Fruit fly (Drosophila melanogaster) S2 (cell line): ENCODE data around the gene CG16854.

Experiments
- CG8478 ChIP-seq: fragments of >200 bp; optimal IDR thresholded peaks from 2 replicates; lab custom pipeline; 2018
- CTCF ChIP-seq, 2 experiments: fragments of >200 bp; optimal IDR thresholded peaks; 2 replicates each; lab custom pipeline; 2018

DNA sequence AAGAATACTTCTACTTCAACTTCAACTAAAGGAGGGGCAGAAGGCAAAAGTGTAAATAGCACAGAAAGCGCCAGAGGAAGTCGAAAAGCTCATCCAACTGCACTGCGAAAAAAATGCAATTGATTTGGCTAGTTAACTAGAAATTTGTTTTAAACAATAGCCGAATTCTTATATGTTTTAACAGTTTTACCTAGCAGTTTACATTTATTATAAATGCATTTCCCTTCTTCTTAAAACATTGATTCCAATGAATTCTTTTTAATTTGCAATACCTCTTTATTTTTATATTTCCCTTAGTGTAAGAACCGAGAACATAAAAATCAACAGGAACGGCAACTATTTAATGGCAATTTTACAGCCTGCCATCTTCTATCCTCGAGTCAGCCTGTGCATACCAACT, 38.2 kb upstream of the CG16854 start:
- TF ChIP-seq CTCF (optimal IDR thresholded peaks at IDR 0.05; lab: Kevin White, UChicago) (no peak), CG8478 (no peak)
